Fruit fly (Drosophila melanogaster) whole organism, embryonic: ENCODE results near the gene CG43055.
A peak's percentile ranks its signal among the peaks of the same experiment; 100 is the strongest.

ENCODE experiments used
- Atf3 ChIP-seq: fragments of 200-800 bp; sonication (Bioruptor generic); optimal IDR thresholded peaks from 3 replicates; lab custom pipeline; 2016; ENCODE audit warnings: missing biosample characterization, missing genetic modification characterization
- Blimp-1 ChIP-seq: fragments of 200-800 bp; sonication (Bioruptor generic); optimal IDR thresholded peaks from 3 replicates; lab custom pipeline; 2018; ENCODE audit warnings: missing biosample characterization, missing genetic modification characterization, mild to moderate bottlenecking, moderate library complexity, missing genetic modification reagents
- CG10366 ChIP-seq: fragments of 200-800 bp; sonication (Bioruptor generic); IDR thresholded peaks from 2 replicates; pipeline ENCODE4 v1.3.6; 2022; ENCODE audit warnings: missing biosample characterization, missing genetic modification characterization
- CG10565 ChIP-seq: fragments of 200-800 bp; sonication (Bioruptor generic); optimal IDR thresholded peaks from 3 replicates; lab custom pipeline; 2016; ENCODE audit warnings: missing biosample characterization, mild to moderate bottlenecking, missing genetic modification characterization
- CG13624 ChIP-seq: fragments of 200-800 bp; sonication (Bioruptor generic); optimal IDR thresholded peaks from 2 replicates; lab custom pipeline; 2016; ENCODE audit warnings: missing biosample characterization, missing genetic modification characterization
- CG14050 ChIP-seq: fragments of 200-800 bp; sonication (Bioruptor generic); IDR thresholded peaks from 3 replicates; pipeline ENCODE4 v1.3.6; 2022; ENCODE audit warnings: missing biosample characterization, missing genetic modification characterization
- CG14710 ChIP-seq: fragments of 200-800 bp; sonication (Bioruptor generic); optimal IDR thresholded peaks from 3 replicates; lab custom pipeline; 2019; ENCODE audit warnings: missing biosample characterization, mild to moderate bottlenecking, missing genetic modification characterization, moderate library complexity
- CG15479 ChIP-seq: fragments of 200-800 bp; sonication (Bioruptor generic); optimal IDR thresholded peaks from 3 replicates; lab custom pipeline; 2019; ENCODE audit warnings: missing biosample characterization, mild to moderate bottlenecking, missing genetic modification characterization, moderate library complexity
- CG15696 ChIP-seq: fragments of 200-800 bp; sonication (Bioruptor generic); optimal IDR thresholded peaks from 2 replicates; lab custom pipeline; 2019; ENCODE audit warnings: missing biosample characterization, mild to moderate bottlenecking, missing genetic modification characterization, moderate library complexity
- CG18262 ChIP-seq: fragments of 200-800 bp; optimal IDR thresholded peaks from 3 replicates; lab custom pipeline; 2019; ENCODE audit warnings: missing biosample characterization, mild to moderate bottlenecking, missing genetic modification characterization, moderate library complexity
- CG2202 ChIP-seq: fragments of 200-800 bp; sonication (Bioruptor generic); optimal IDR thresholded peaks from 2 replicates; lab custom pipeline; 2018; ENCODE audit warnings: missing biosample characterization, mild to moderate bottlenecking, missing genetic modification characterization
- CG2712 ChIP-seq: fragments of 200-800 bp; optimal IDR thresholded peaks from 3 replicates; lab custom pipeline; 2019; ENCODE audit warnings: missing biosample characterization, mild to moderate bottlenecking, missing genetic modification characterization, moderate library complexity
- CG2875 ChIP-seq: fragments of 200-800 bp; sonication (Bioruptor generic); optimal IDR thresholded peaks from 2 replicates; lab custom pipeline; 2017; ENCODE audit warnings: missing biosample characterization, mild to moderate bottlenecking, missing genetic modification characterization, missing genetic modification reagents
- CG31441 ChIP-seq: fragments of 200-800 bp; sonication (Bioruptor generic); IDR thresholded peaks from 2 replicates; pipeline ENCODE4 v1.3.6; 2022; ENCODE audit warnings: missing biosample characterization, missing genetic modification characterization
- CG33557 ChIP-seq: fragments of 200-800 bp; sonication (Bioruptor generic); optimal IDR thresholded peaks from 2 replicates; lab custom pipeline; 2019; ENCODE audit warnings: missing biosample characterization, mild to moderate bottlenecking, missing genetic modification characterization, moderate library complexity
- CG3407 ChIP-seq: fragments of 200-800 bp; sonication (Bioruptor generic); optimal IDR thresholded peaks from 2 replicates; lab custom pipeline; 2018; ENCODE audit warnings: missing biosample characterization, mild to moderate bottlenecking, missing genetic modification characterization
- CG42726 ChIP-seq: fragments of 200-800 bp; sonication (Bioruptor generic); IDR thresholded peaks from 2 replicates; pipeline ENCODE4 v1.3.6; 2022; ENCODE audit warnings: missing biosample characterization, missing genetic modification characterization; ENCODE audit not compliant: partially characterized antibody
- CG5180 ChIP-seq: fragments of 200-800 bp; sonication (Bioruptor generic); optimal IDR thresholded peaks from 3 replicates; lab custom pipeline; 2017; ENCODE audit warnings: missing biosample characterization, missing genetic modification characterization, mild to moderate bottlenecking, moderate library complexity, missing genetic modification reagents
- CG6254 ChIP-seq: fragments of 200-800 bp; sonication (Bioruptor generic); optimal IDR thresholded peaks from 3 replicates; lab custom pipeline; 2017; ENCODE audit warnings: mild to moderate bottlenecking, missing biosample characterization, missing genetic modification reagents, missing genetic modification characterization
- CG7745 ChIP-seq: fragments of 200-800 bp; sonication (Bioruptor generic); optimal IDR thresholded peaks from 2 replicates; lab custom pipeline; 2018; ENCODE audit warnings: missing biosample characterization, mild to moderate bottlenecking, missing genetic modification characterization, moderate library complexity
- CG7928 ChIP-seq: fragments of 200-800 bp; sonication (Bioruptor generic); optimal IDR thresholded peaks from 2 replicates; lab custom pipeline; 2017; ENCODE audit warnings: missing biosample characterization, mild to moderate bottlenecking, missing genetic modification characterization
- CG8924 ChIP-seq: fragments of 200-800 bp; optimal IDR thresholded peaks from 3 replicates; lab custom pipeline; 2019; ENCODE audit warnings: missing biosample characterization, mild to moderate bottlenecking, missing genetic modification characterization, moderate library complexity
- CG9727 ChIP-seq: fragments of 200-800 bp; sonication (Bioruptor generic); optimal IDR thresholded peaks from 3 replicates; lab custom pipeline; 2017; ENCODE audit warnings: missing biosample characterization, mild to moderate bottlenecking, missing genetic modification characterization
- CG9817 ChIP-seq: fragments of 200-800 bp; sonication (Bioruptor generic); optimal IDR thresholded peaks from 2 replicates; lab custom pipeline; 2018; ENCODE audit warnings: missing biosample characterization, mild to moderate bottlenecking, missing genetic modification characterization, moderate library complexity
- HLHmδ ChIP-seq: fragments of 200-800 bp; sonication (Bioruptor generic); optimal IDR thresholded peaks from 2 replicates; lab custom pipeline; 2018; ENCODE audit warnings: missing biosample characterization, mild to moderate bottlenecking, missing genetic modification characterization, moderate library complexity
- Hr78 ChIP-seq, 2 experiments: fragments of 200-800 bp in 1 of 2; fragments of >200 bp in 1 of 2; sonication (Bioruptor generic) in 1 of 2; optimal IDR thresholded peaks; 2 replicates each; lab custom pipeline; 2017 to 2019; ENCODE audit warnings: missing biosample characterization in 2 of 2, missing genetic modification characterization in 2 of 2, mild to moderate bottlenecking in 1 of 2, moderate library complexity in 1 of 2
- Kr ChIP-seq: fragments of 200-800 bp; sonication (Bioruptor generic); optimal IDR thresholded peaks from 2 replicates; lab custom pipeline; 2017; ENCODE audit warnings: missing biosample characterization, mild to moderate bottlenecking, missing genetic modification characterization
- Lhr ChIP-seq: fragments of 200-800 bp; sonication (Bioruptor generic); optimal IDR thresholded peaks from 3 replicates; lab custom pipeline; 2017; ENCODE audit warnings: mild to moderate bottlenecking, missing biosample characterization, missing genetic modification reagents, missing genetic modification characterization
- MESR4 ChIP-seq: fragments of 200-800 bp; sonication (Bioruptor generic); optimal IDR thresholded peaks from 2 replicates; lab custom pipeline; 2018; ENCODE audit warnings: missing biosample characterization, mild to moderate bottlenecking, missing genetic modification characterization, moderate library complexity
- Med ChIP-seq: fragments of 200-800 bp; sonication (Bioruptor generic); peaks from one replicate; lab custom pipeline; 2016; ENCODE audit warnings: missing biosample characterization, missing genetic modification characterization, mild to moderate bottlenecking, inconsistent platforms, moderate library complexity
- Spps ChIP-seq: fragments of 200-800 bp; sonication (Bioruptor generic); optimal IDR thresholded peaks from 2 replicates; lab custom pipeline; 2018; ENCODE audit warnings: missing biosample characterization, mild to moderate bottlenecking, missing genetic modification characterization
- Usf ChIP-seq: fragments of 200-800 bp; sonication (Bioruptor generic); optimal IDR thresholded peaks from 2 replicates; lab custom pipeline; 2017; ENCODE audit warnings: missing genotype, missing biosample characterization, missing genetic modification characterization
- Xrp1 ChIP-seq: fragments of 200-800 bp; sonication (Bioruptor generic); IDR thresholded peaks from 2 replicates; pipeline ENCODE4 v1.3.6; 2022; ENCODE audit warnings: missing biosample characterization, missing genetic modification characterization
- ac ChIP-seq: fragments of 200-800 bp; sonication (Bioruptor generic); optimal IDR thresholded peaks from 3 replicates; lab custom pipeline; 2017; ENCODE audit warnings: missing biosample characterization, mild to moderate bottlenecking, missing genetic modification characterization
- ase ChIP-seq: fragments of 200-800 bp; sonication (Bioruptor generic); IDR thresholded peaks from 3 replicates; pipeline ENCODE4 v1.3.6; 2022; ENCODE audit warnings: missing biosample characterization, missing genetic modification characterization
- cad ChIP-seq: fragments of >200 bp; optimal IDR thresholded peaks from 2 replicates; lab custom pipeline; 2017; ENCODE audit warnings: missing biosample characterization, missing genetic modification characterization
- chinmo ChIP-seq: fragments of 200-800 bp; sonication (Bioruptor generic); IDR thresholded peaks from 4 replicates; pipeline ENCODE4 v1.3.6; 2022; ENCODE audit warnings: missing biosample characterization, missing genetic modification characterization; ENCODE audit not compliant: partially characterized antibody
- dmrt11E ChIP-seq: fragments of 200-800 bp; sonication (Bioruptor generic); optimal IDR thresholded peaks from 3 replicates; lab custom pipeline; 2018; ENCODE audit warnings: missing biosample characterization, mild to moderate bottlenecking, missing genetic modification characterization, moderate library complexity
- gem ChIP-seq: fragments of 200-800 bp; sonication (Bioruptor generic); optimal IDR thresholded peaks from 2 replicates; lab custom pipeline; 2019; ENCODE audit warnings: missing biosample characterization, mild to moderate bottlenecking, missing genetic modification characterization, moderate library complexity
- gsb-n ChIP-seq: fragments of 200-800 bp; sonication (Bioruptor generic); optimal IDR thresholded peaks from 3 replicates; lab custom pipeline; 2018; ENCODE audit warnings: missing biosample characterization, mild to moderate bottlenecking, missing genetic modification characterization
- lola ChIP-seq, 3 experiments: fragments of >200 bp in 2 of 3; fragments of 200-800 bp in 1 of 3; sonication (Bioruptor generic) in 1 of 3; optimal IDR thresholded peaks; 2 replicates each; lab custom pipeline; 2017 to 2019; ENCODE audit warnings: missing biosample characterization in 3 of 3, missing genetic modification characterization in 3 of 3, mild to moderate bottlenecking in 1 of 3, moderate library complexity in 1 of 3
- maf-S ChIP-seq: fragments of 200-800 bp; sonication (Bioruptor generic); optimal IDR thresholded peaks from 2 replicates; lab custom pipeline; 2016; ENCODE audit warnings: missing biosample characterization, missing genetic modification characterization
- nmo ChIP-seq: fragments of 200-800 bp; sonication (Bioruptor generic); optimal IDR thresholded peaks from 2 replicates; lab custom pipeline; 2018; ENCODE audit warnings: missing biosample characterization, mild to moderate bottlenecking, missing genetic modification characterization, moderate library complexity
- oc ChIP-seq: fragments of 200-800 bp; sonication (Bioruptor generic); optimal IDR thresholded peaks from 2 replicates; lab custom pipeline; 2018; ENCODE audit warnings: missing biosample characterization, mild to moderate bottlenecking, missing genetic modification characterization, moderate library complexity
- org-1 ChIP-seq: fragments of 200-800 bp; sonication (Bioruptor generic); optimal IDR thresholded peaks from 2 replicates; lab custom pipeline; 2017; ENCODE audit warnings: missing biosample characterization, missing genetic modification characterization
- peb ChIP-seq: fragments of 200-800 bp; sonication (Bioruptor generic); IDR thresholded peaks from 2 replicates; pipeline ENCODE4 v1.3.6; 2022; ENCODE audit warnings: missing biosample characterization, missing genetic modification characterization
- sens ChIP-seq: fragments of 200-800 bp; sonication (Bioruptor generic); peaks from one replicate; lab custom pipeline; 2016; ENCODE audit warnings: missing biosample characterization, missing genetic modification characterization
- tna ChIP-seq: fragments of 200-800 bp; sonication (Bioruptor generic); IDR thresholded peaks from 2 replicates; pipeline ENCODE4 v1.3.6; 2022; ENCODE audit warnings: missing biosample characterization, missing genetic modification characterization; ENCODE audit not compliant: partially characterized antibody
- zf30C ChIP-seq: fragments of 200-800 bp; sonication (Bioruptor generic); optimal IDR thresholded peaks from 3 replicates; lab custom pipeline; 2018; ENCODE audit warnings: missing biosample characterization, mild to moderate bottlenecking, missing genetic modification characterization

The CG43055 gene

DNA sequence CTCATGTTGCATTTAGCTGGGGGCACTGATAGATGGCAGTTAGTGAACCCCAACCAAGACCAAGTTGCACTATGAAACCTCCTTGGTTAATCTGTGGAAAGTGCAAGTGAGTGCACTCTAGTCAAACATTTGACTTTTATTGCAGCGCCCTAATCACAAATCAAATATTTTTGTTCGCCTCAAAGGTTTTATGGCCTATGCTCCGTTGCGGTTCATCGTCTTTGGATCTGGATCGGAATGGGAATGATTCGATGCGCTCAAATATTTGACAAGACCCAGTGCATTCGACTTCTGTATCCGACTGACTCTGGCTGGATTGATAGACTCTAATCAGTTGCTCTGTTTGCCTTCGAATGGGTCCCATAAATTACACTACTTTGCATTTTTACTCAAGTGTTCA is 46.0 kb upstream of the CG43055 start (continued):
- peak; percentile 40 for TF ChIP-seq HLHmδ (GFP tag; lab: Kevin White, UChicago)
- no peak for TF ChIP-seq Usf (GFP tag; lab: Kevin White, UChicago)
- no peak for TF ChIP-seq chinmo (GFP tag; lab: Robert Waterston, UW)
- no peak for TF ChIP-seq CG10565 (GFP tag; lab: Kevin White, UChicago)
- TF ChIP-seq CG14710 (tag; lab: Kevin White, UChicago) = peak; percentile 8
- TF ChIP-seq CG42726 (GFP tag; lab: Robert Waterston, UW) = no peak
- TF ChIP-seq gem (tag; lab: Kevin White, UChicago) = no peak
- peak; percentile 25 for TF ChIP-seq CG2875
- no peak for TF ChIP-seq maf-S
- peak; percentile 49 for TF ChIP-seq CG15479
- peak; percentile 50 for TF ChIP-seq CG2202
- TF ChIP-seq Atf3 (GFP tag; lab: Kevin White, UChicago) = no peak
- no peak for TF ChIP-seq CG6254 (GFP tag; lab: Kevin White, UChicago)
- peak; percentile 20 for TF ChIP-seq Spps (tag; lab: Kevin White, UChicago)
- peak; percentile 54 for TF ChIP-seq CG33557 (GFP tag; lab: Kevin White, UChicago)
- TF ChIP-seq CG15696 (tag; lab: Kevin White, UChicago) = peak; percentile 55
- peak; percentile 30 for TF ChIP-seq CG18262
- no peak for TF ChIP-seq CG9817 (tag; lab: Kevin White, UChicago)
- peak; percentile 38 for TF ChIP-seq cad (GFP tag; lab: Kevin White, UChicago)
- peak; percentile 18 for TF ChIP-seq CG7745 (tag; lab: Kevin White, UChicago)
- no peak for TF ChIP-seq CG10366 (GFP tag; lab: Robert Waterston, UW)
- peak; percentile 1 for TF ChIP-seq Lhr (GFP tag; lab: Kevin White, UChicago)
- TF ChIP-seq Hr78 (GFP tag; optimal IDR thresholded peaks at IDR 0.05; lab: Kevin White, UChicago) = peak in 1 of 2 experiments; percentile 74
- no peak for TF ChIP-seq peb
- peak; percentile 54 for TF ChIP-seq Kr
- peak; percentile 15 for TF ChIP-seq org-1 (GFP tag; lab: Kevin White, UChicago)
- no peak for TF ChIP-seq CG13624 (GFP tag; lab: Kevin White, UChicago)
- TF ChIP-seq CG2712 (tag; lab: Kevin White, UChicago) = peak; percentile 15
- peak; percentile 7 for TF ChIP-seq CG8924 (tag; lab: Kevin White, UChicago)
- peak in 1 of 3 experiments; percentile 41 for TF ChIP-seq lola (GFP tag; optimal IDR thresholded peaks at IDR 0.05; lab: Kevin White, UChicago)
- TF ChIP-seq Xrp1 (GFP tag; lab: Robert Waterston, UW) = peak; percentile 43; the same call in 1 of the 2 replicates
- TF ChIP-seq CG5180 = no peak
- no peak for TF ChIP-seq CG14050 (GFP tag; lab: Robert Waterston, UW)
- TF ChIP-seq CG7928 (GFP tag; lab: Kevin White, UChicago) = no peak
- TF ChIP-seq sens = peak; percentile 76
- TF ChIP-seq zf30C (GFP tag; lab: Kevin White, UChicago) = no peak
- peak; percentile 44 for TF ChIP-seq Blimp-1 (GFP tag; lab: Kevin White, UChicago)
- TF ChIP-seq CG3407 (GFP tag; lab: Kevin White, UChicago) = peak; percentile 5
- peak; percentile 38 for TF ChIP-seq CG9727 (GFP tag; lab: Kevin White, UChicago)
- no peak for TF ChIP-seq tna (GFP tag; lab: Robert Waterston, UW)
- TF ChIP-seq ac = peak; percentile 50
- TF ChIP-seq MESR4 (GFP tag; lab: Kevin White, UChicago) = no peak
- TF ChIP-seq Med (GFP tag; lab: Kevin White, UChicago) = peak; percentile 5
- peak; percentile 15 for TF ChIP-seq oc (tag; lab: Kevin White, UChicago)
- TF ChIP-seq gsb-n (tag; lab: Kevin White, UChicago) = peak; percentile 73
- 0 out of 2 replicates have a peak, but pooled peaks have one; percentile 24 for TF ChIP-seq CG31441
- TF ChIP-seq dmrt11E (tag; lab: Kevin White, UChicago) = peak; percentile 23
- TF ChIP-seq ase = no peak
- no peak for TF ChIP-seq nmo
